Worm (Caenorhabditis elegans) whole organism, L4 larva: ENCODE data around the gene Y52E8A.2.

Source experiments
- F49E8.2 ChIP-seq: sonication (generic microtip); optimal IDR thresholded peaks from 2 replicates; lab custom pipeline; 2016; ENCODE audit warnings: missing compliant biosample characterization, mild to moderate bottlenecking, missing genetic modification characterization, borderline replicate concordance
- nhr-25 ChIP-seq: sonication (generic microtip); optimal IDR thresholded peaks from 2 replicates; lab custom pipeline; 2017; ENCODE audit warnings: missing genetic modification characterization, mild to moderate bottlenecking, missing compliant biosample characterization, antibody characterized with exemption, moderate library complexity, borderline replicate concordance; ENCODE audit not compliant: insufficient read depth

DNA sequence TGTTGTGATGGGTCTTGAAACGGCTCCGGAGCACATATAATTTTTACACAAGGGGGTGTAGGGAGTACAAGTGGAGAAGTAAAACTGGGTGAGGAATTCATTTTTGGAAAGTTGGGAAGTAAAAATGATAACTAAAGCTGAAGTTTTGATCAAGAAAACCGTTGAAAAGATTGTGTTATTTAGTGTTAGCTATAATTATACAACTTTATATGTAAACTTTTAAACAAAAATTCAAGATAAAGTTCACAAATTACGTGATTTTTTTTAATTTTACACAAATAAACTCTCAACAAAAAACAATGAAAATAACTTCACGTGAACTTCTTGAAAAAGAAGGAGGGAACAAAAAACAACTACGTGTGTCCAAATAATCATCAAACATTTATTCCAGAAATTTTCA, 34.6 kb downstream of the Y52E8A.2 start, which contains the start of the genes H20J04.7 and H20J04.1:
- TF ChIP-seq F49E8.2 (tag; lab: Kevin White, UChicago), result no peak
- TF ChIP-seq nhr-25, result no peak
